Worm (Caenorhabditis elegans) whole organism, young adult: ENCODE data around the gene srw-13.

Experiments used
- ZK185.1 ChIP-seq: sonication (generic microtip); optimal IDR thresholded peaks from 2 replicates; lab custom pipeline; 2016; ENCODE audit warnings: mild to moderate bottlenecking, missing genetic modification characterization, missing compliant biosample characterization; ENCODE audit not compliant: poor library complexity, severe bottlenecking
- ama-1 ChIP-seq, 3 experiments: fragments of 150-350 bp in 1 of 3; sonication (generic microtip) in 2 of 3; optimal IDR thresholded peaks; 2 replicates each; lab custom pipeline; 2014 to 2018; ENCODE audit warnings: missing biosample characterization in 2 of 3, missing genetic modification characterization in 2 of 3, missing genetic modification reagents in 2 of 3
- efl-1 ChIP-seq: fragments of 150-350 bp; optimal IDR thresholded peaks from 2 replicates; lab custom pipeline; 2014; ENCODE audit warnings: missing biosample characterization, missing genetic modification reagents, missing genetic modification characterization
- lin-35 ChIP-seq, 3 experiments: fragments of 150-350 bp in 2 of 3; sonication (generic microtip) in 1 of 3; optimal IDR thresholded peaks; 2 replicates each; lab custom pipeline; 2014 to 2018; ENCODE audit warnings: missing biosample characterization in 3 of 3, missing genetic modification characterization in 3 of 3, missing genetic modification reagents in 3 of 3
- lsy-27 ChIP-seq: sonication (generic microtip); optimal IDR thresholded peaks from 2 replicates; lab custom pipeline; 2017; ENCODE audit warnings: missing genetic modification characterization, mild to moderate bottlenecking, missing compliant biosample characterization, antibody characterized with exemption, missing genotype, borderline replicate concordance; ENCODE audit not compliant: insufficient read depth
- madf-6 ChIP-seq: fragments of 200-800 bp; sonication (Bioruptor generic); IDR thresholded peaks from 2 replicates; pipeline ENCODE4 v1.3.6; 2022; ENCODE audit warnings: missing genetic modification reagents, missing genetic modification characterization, missing compliant biosample characterization
- snpc-4 ChIP-seq, 5 experiments: fragments of 150-350 bp in 1 of 5; sonication (generic microtip) in 4 of 5; optimal IDR thresholded peaks; 2 replicates each; lab custom pipeline; 2014 to 2018; ENCODE audit warnings: missing genetic modification characterization in 5 of 5, missing biosample characterization in 3 of 5, antibody characterized with exemption in 2 of 5, mild to moderate bottlenecking in 2 of 5, missing compliant biosample characterization in 2 of 5, missing genotype in 2 of 5, moderate library complexity in 2 of 5, missing genetic modification reagents in 1 of 5
- somi-1 ChIP-seq: fragments of 200-800 bp; sonication (Bioruptor generic); optimal IDR thresholded peaks from 2 replicates; lab custom pipeline; 2018; ENCODE audit warnings: mild to moderate bottlenecking, missing genetic modification characterization, missing compliant biosample characterization
- unc-62 ChIP-seq: fragments of 150-350 bp; optimal IDR thresholded peaks from 2 replicates; lab custom pipeline; 2014; ENCODE audit warnings: missing biosample characterization, missing genetic modification reagents, missing genetic modification characterization
- ztf-28 ChIP-seq: fragments of 200-800 bp; sonication (Bioruptor generic); IDR thresholded peaks from 2 replicates; pipeline ENCODE4 v1.3.6; 2022; ENCODE audit warnings: missing genetic modification reagents, missing genetic modification characterization, missing compliant biosample characterization

ce11 chrV:15225650-15226049 is 6.7 kb upstream of the srw-13 start, which contains the start of gene srw-14:
- no peak for TF ChIP-seq snpc-4 (GFP tag; optimal IDR thresholded peaks at IDR 0.05; lab: Kevin White, UChicago)
- TF ChIP-seq snpc-4 (tag; optimal IDR thresholded peaks at IDR 0.05; lab: Kevin White, UChicago), result no peak
- TF ChIP-seq somi-1 (GFP tag; lab: Kevin White, UChicago), result no peak
- no peak for TF ChIP-seq madf-6 (GFP tag; lab: Robert Waterston, UW)
- TF ChIP-seq lsy-27 (tag; lab: Kevin White, UChicago), result no peak
- TF ChIP-seq lin-35 (GFP tag; optimal IDR thresholded peaks at IDR 0.05; lab: Kevin White, UChicago), result no peak
- TF ChIP-seq efl-1, result no peak
- no peak for TF ChIP-seq ama-1 (optimal IDR thresholded peaks at IDR 0.05; lab: Kevin White, UChicago)
- TF ChIP-seq ama-1 (GFP tag; optimal IDR thresholded peaks at IDR 0.05; lab: Kevin White, UChicago), result no peak
- no peak for TF ChIP-seq ztf-28
- TF ChIP-seq unc-62, result no peak
- TF ChIP-seq ZK185.1 (tag; lab: Kevin White, UChicago), result no peak
